Worm (Caenorhabditis elegans) whole organism, early embryonic: ENCODE measurements around the gene F37A8.5.

Experiments
- B0310.2 ChIP-seq: sonication (generic microtip); optimal IDR thresholded peaks from 2 replicates; lab custom pipeline; 2016; ENCODE audit warnings: mild to moderate bottlenecking, missing genetic modification characterization, missing compliant biosample characterization
- F13C5.2 ChIP-seq: sonication (generic microtip); optimal IDR thresholded peaks from 2 replicates; lab custom pipeline; 2017; ENCODE audit warnings: mild to moderate bottlenecking, missing genetic modification characterization, inconsistent platforms, missing compliant biosample characterization
- aly-1 ChIP-seq: sonication (generic microtip); optimal IDR thresholded peaks from 2 replicates; lab custom pipeline; 2016; ENCODE audit warnings: missing genetic modification characterization, missing compliant biosample characterization
- ama-1 ChIP-seq: fragments of 150-350 bp; optimal IDR thresholded peaks from 2 replicates; lab custom pipeline; 2014
- ceh-36 ChIP-seq: sonication (generic microtip); optimal IDR thresholded peaks from 2 replicates; lab custom pipeline; 2016; ENCODE audit warnings: missing genetic modification characterization, inconsistent platforms, missing compliant biosample characterization
- flt-1 ChIP-seq: fragments of 200-800 bp; sonication (Bioruptor generic); IDR thresholded peaks from 2 replicates; pipeline ENCODE4 v1.3.6; 2022; ENCODE audit warnings: missing genetic modification characterization, missing compliant biosample characterization
- hmbx-1 ChIP-seq: sonication (generic microtip); optimal IDR thresholded peaks from 2 replicates; lab custom pipeline; 2016; ENCODE audit warnings: mild to moderate bottlenecking, missing genetic modification characterization, missing compliant biosample characterization
- pes-1 ChIP-seq: fragments of 200-800 bp; sonication (Bioruptor generic); IDR thresholded peaks from 2 replicates; pipeline ENCODE4 v1.3.6; 2022; ENCODE audit warnings: missing genetic modification reagents, missing genetic modification characterization, missing compliant biosample characterization
- tbx-11 ChIP-seq: fragments of 200-800 bp; sonication (Bioruptor generic); IDR thresholded peaks from 2 replicates; pipeline ENCODE4 v1.3.6; 2022; ENCODE audit warnings: missing genetic modification characterization, missing compliant biosample characterization

DNA sequence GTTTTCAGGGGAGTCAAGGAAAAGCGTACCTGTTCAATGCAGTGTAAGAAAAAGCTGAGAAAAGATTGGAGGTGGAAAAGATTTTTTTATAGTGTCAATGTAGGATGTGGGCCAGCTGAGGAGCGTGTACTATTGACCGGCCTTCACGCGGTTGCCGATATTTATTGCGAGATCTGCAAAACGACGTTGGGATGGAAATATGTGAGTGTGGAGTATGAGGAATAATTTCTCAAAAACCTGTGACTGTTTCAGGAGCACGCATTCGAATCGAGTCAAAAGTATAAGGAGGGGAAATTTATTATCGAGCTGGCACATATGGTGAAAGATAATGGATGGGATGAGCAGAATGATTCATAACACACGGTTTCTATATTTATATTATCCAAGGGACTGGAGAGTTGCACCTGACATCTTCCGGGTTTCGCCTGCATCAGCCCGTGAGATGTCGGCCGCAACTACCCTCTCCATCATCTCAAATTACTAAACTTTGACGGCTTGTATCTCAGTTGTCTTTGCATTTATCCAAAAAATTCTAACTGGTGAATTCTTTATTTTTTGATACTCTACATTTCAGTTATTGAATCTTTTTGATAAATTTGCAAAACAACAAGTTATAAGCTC, 805 bp downstream of the F37A8.5 start:
- TF ChIP-seq tbx-11 (GFP tag; lab: Robert Waterston, UW) (no peak), F13C5.2 (tag; lab: Kevin White, UChicago) (no peak), ama-1 (no peak), ceh-36 (tag; lab: Kevin White, UChicago) (no peak), flt-1 (no peak), aly-1 (tag; lab: Kevin White, UChicago) (no peak), pes-1 (GFP tag; lab: Robert Waterston, UW) (no peak), B0310.2 (no peak), hmbx-1 (tag; lab: Kevin White, UChicago) (no peak)
